Fruit fly (Drosophila melanogaster) whole organism, wandering third instar larva: Measurements from ENCODE around the gene ttk.
A peak's percentile ranks its signal among the peaks of the same experiment; 100 is the strongest.

ENCODE experiments used
- Abd-B ChIP-seq: fragments of >200 bp; optimal IDR thresholded peaks from 2 replicates; lab custom pipeline; 2017; ENCODE audit warnings: missing biosample characterization, missing genetic modification characterization
- CG32264 ChIP-seq: fragments of 200-800 bp; sonication (Bioruptor generic); optimal IDR thresholded peaks from 2 replicates; lab custom pipeline; 2016; ENCODE audit warnings: missing biosample characterization, missing genetic modification characterization
- CrebA ChIP-seq: fragments of 200-800 bp; sonication (Bioruptor generic); optimal IDR thresholded peaks from 2 replicates; lab custom pipeline; 2016; ENCODE audit warnings: missing biosample characterization, mild to moderate bottlenecking, missing genetic modification characterization, borderline replicate concordance
- Dfd ChIP-seq: fragments of >200 bp; optimal IDR thresholded peaks from 2 replicates; lab custom pipeline; 2017; ENCODE audit warnings: missing biosample characterization, missing genetic modification characterization
- GATAd ChIP-seq: sonication (Bioruptor generic); optimal IDR thresholded peaks from 2 replicates; lab custom pipeline; 2016; ENCODE audit warnings: missing biosample characterization, missing genetic modification characterization
- HLH106 ChIP-seq: fragments of 200-800 bp; optimal IDR thresholded peaks from 3 replicates; lab custom pipeline; 2019; ENCODE audit warnings: missing biosample characterization, mild to moderate bottlenecking, missing genetic modification characterization, moderate library complexity
- Hnf4 ChIP-seq: fragments of 200-800 bp; sonication (Bioruptor generic); optimal IDR thresholded peaks from 2 replicates; lab custom pipeline; 2016; ENCODE audit warnings: missing biosample characterization, mild to moderate bottlenecking, missing genetic modification characterization
- Hr78 ChIP-seq: fragments of >200 bp; optimal IDR thresholded peaks from 2 replicates; lab custom pipeline; 2017; ENCODE audit warnings: missing biosample characterization, missing genetic modification characterization
- Hr83 ChIP-seq: fragments of 200-300 bp; sonication (Bioruptor generic); optimal IDR thresholded peaks from 2 replicates; lab custom pipeline; 2016; ENCODE audit warnings: missing biosample characterization, mild to moderate bottlenecking, missing genetic modification characterization, moderate library complexity; ENCODE audit not compliant: poor library complexity, severe bottlenecking
- Jra ChIP-seq: sonication (Bioruptor generic); optimal IDR thresholded peaks from 2 replicates; lab custom pipeline; 2016; ENCODE audit warnings: missing biosample characterization, missing genetic modification characterization
- Mio ChIP-seq: sonication (Bioruptor generic); optimal IDR thresholded peaks from 2 replicates; lab custom pipeline; 2016; ENCODE audit warnings: missing biosample characterization, missing genetic modification characterization
- Myc ChIP-seq: fragments of >200 bp; optimal IDR thresholded peaks from 2 replicates; lab custom pipeline; 2017
- Rel ChIP-seq, 2 experiments: fragments of 200-800 bp; sonication (Bioruptor generic) in 1 of 2; optimal IDR thresholded peaks; 2 replicates in 1 of 2; 3 replicates in 1 of 2; lab custom pipeline; 2016 to 2019; ENCODE audit warnings: mild to moderate bottlenecking in 2 of 2, missing biosample characterization in 2 of 2, missing genetic modification characterization in 2 of 2, moderate library complexity in 1 of 2
- Sp1 ChIP-seq: fragments of 200-800 bp; sonication (Bioruptor generic); optimal IDR thresholded peaks from 3 replicates; lab custom pipeline; 2019; ENCODE audit warnings: missing biosample characterization, mild to moderate bottlenecking, missing genetic modification characterization, moderate library complexity
- Vsx2 ChIP-seq: fragments of 200-300, 225-300 bp; sonication (Bioruptor generic); optimal IDR thresholded peaks from 2 replicates; lab custom pipeline; 2018; ENCODE audit warnings: missing biosample characterization, missing genetic modification characterization; ENCODE audit not compliant: partially characterized antibody
- brk ChIP-seq: fragments of 200-800 bp; sonication (Bioruptor generic); optimal IDR thresholded peaks from 2 replicates; lab custom pipeline; 2016; ENCODE audit warnings: missing biosample characterization, mild to moderate bottlenecking, missing genetic modification characterization
- dl ChIP-seq, 2 experiments: fragments of 175-275, 200-275 bp in 1 of 2; fragments of 200-275 bp in 1 of 2; sonication (Bioruptor generic); optimal IDR thresholded peaks; lab custom pipeline; 2018; ENCODE audit warnings: mild to moderate bottlenecking in 2 of 2, missing biosample characterization in 2 of 2, missing genetic modification characterization in 2 of 2, moderate library complexity in 2 of 2; ENCODE audit not compliant: partially characterized antibody in 2 of 2, insufficient read depth in 1 of 2
- ey ChIP-seq: fragments of 200-800 bp; sonication (Bioruptor generic); optimal IDR thresholded peaks from 2 replicates; lab custom pipeline; 2016; ENCODE audit warnings: missing biosample characterization, missing genetic modification characterization
- foxo ChIP-seq, 2 experiments: fragments of 200-800 bp; sonication (Bioruptor generic); optimal IDR thresholded peaks; 2 replicates in 1 of 2; 3 replicates in 1 of 2; lab custom pipeline; 2016 to 2017; ENCODE audit warnings: missing biosample characterization in 2 of 2, missing genetic modification characterization in 2 of 2
- fru ChIP-seq: fragments of 200-800 bp; sonication (Bioruptor generic); optimal IDR thresholded peaks from 3 replicates; lab custom pipeline; 2016; ENCODE audit warnings: missing biosample characterization, mild to moderate bottlenecking, missing genetic modification characterization
- h ChIP-seq: fragments of 200-800 bp; sonication (Bioruptor generic); optimal IDR thresholded peaks from 3 replicates; lab custom pipeline; 2016; ENCODE audit warnings: missing biosample characterization, mild to moderate bottlenecking, missing genetic modification characterization
- jim ChIP-seq: fragments of 175-275, 200-325 bp; sonication (Bioruptor generic); optimal IDR thresholded peaks from 2 replicates; lab custom pipeline; 2016; ENCODE audit warnings: missing biosample characterization, mild to moderate bottlenecking, missing genetic modification characterization
- lola ChIP-seq: fragments of >200 bp; optimal IDR thresholded peaks from 2 replicates; lab custom pipeline; 2017; ENCODE audit warnings: missing biosample characterization, missing genetic modification characterization
- pan ChIP-seq: fragments of >200 bp; optimal IDR thresholded peaks from 2 replicates; lab custom pipeline; 2017
- psq ChIP-seq: fragments of 200-800 bp; sonication (Bioruptor generic); optimal IDR thresholded peaks from 3 replicates; lab custom pipeline; 2017; ENCODE audit warnings: missing biosample characterization, mild to moderate bottlenecking, missing genetic modification characterization, moderate library complexity
- rgr ChIP-seq: fragments of 200-800 bp; sonication (Bioruptor generic); optimal IDR thresholded peaks from 3 replicates; lab custom pipeline; 2016; ENCODE audit warnings: missing biosample characterization, mild to moderate bottlenecking, missing genetic modification characterization
- sage ChIP-seq: fragments of 200-800 bp; sonication (Bioruptor generic); optimal IDR thresholded peaks from 2 replicates; lab custom pipeline; 2016; ENCODE audit warnings: missing biosample characterization, mild to moderate bottlenecking, missing genetic modification characterization
- woc ChIP-seq: sonication (Bioruptor generic); optimal IDR thresholded peaks from 2 replicates; lab custom pipeline; 2016; ENCODE audit warnings: missing biosample characterization, mild to moderate bottlenecking, missing genetic modification characterization

ttk gene

DNA sequence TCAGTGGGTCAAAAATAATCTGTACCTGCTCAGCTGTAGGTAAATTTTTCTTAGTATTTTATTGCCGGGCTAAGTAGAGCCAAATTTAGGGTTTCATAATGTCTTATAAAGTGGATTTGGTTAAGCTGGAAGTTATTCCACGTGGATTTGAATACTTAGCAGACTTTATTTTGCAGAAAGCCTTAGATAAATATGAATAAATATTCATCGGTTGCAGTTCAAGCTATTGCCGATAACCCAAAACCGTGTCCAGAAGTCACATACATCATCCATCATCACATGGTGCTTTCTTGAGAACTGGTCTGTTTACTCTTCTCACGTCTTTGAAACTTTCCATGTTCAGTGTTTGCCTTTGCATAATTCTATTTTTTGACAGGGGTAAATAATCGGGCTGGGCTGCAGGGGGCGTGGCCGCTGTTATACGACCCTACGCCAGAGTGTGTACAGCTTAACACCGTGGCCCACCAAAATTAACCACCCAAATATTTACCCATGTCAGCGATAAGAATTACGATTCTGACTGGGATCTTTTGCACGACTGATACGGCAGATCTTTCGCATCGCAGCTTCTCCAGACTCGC lies 45.0 kb downstream of the ttk start, which contains the start of gene CG2187:
Gene CG2187, minus strand, starts transcription at position 51 of the 581 bp plus-strand sequence.
- TF ChIP-seq woc (GFP tag; lab: Kevin White, UChicago) (no peak), Dfd (GFP tag; lab: Kevin White, UChicago) (no peak), foxo (GFP tag; optimal IDR thresholded peaks at IDR 0.05; lab: Kevin White, UChicago) (no peak), Hr83 (GFP tag; lab: Kevin White, UChicago) (peak; percentile 35), lola (GFP tag; lab: Kevin White, UChicago) (no peak), sage (GFP tag; lab: Kevin White, UChicago) (no peak), CG32264 (GFP tag; lab: Kevin White, UChicago) (no peak), rgr (GFP tag; lab: Kevin White, UChicago) (no peak), jim (GFP tag; lab: Kevin White, UChicago) (no peak)
- TF ChIP-seq, all 38 proteins: peak for 1

DNA sequence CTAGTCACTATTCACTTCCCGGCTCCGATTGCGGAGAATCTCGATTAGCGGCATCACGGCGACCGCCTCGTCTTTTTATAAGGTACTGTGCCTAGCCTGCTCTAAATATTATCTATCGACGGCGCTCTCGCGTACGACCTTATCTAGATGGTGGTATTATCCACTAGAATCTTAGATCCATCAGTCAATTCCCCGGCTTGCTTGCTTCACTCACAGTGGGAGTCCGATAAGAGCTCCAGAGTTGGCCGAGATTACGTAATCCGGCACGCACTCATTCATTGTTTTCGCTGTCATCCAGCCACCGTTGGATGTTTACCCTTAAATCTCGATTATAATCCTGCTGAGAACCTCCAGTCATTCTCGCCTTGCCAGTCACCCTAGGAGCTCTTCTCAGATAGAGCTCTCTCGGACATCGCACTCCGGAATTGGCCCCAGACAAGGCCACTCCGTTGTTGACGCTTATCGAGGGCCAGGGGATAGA lies 47.9 kb downstream of the ttk start, which contains the start of gene Smvt:
Gene Smvt, minus strand, starts transcription at position 51 of the 481 bp plus-strand sequence.
- TF ChIP-seq Dfd (GFP tag; lab: Kevin White, UChicago) = no peak
- no peak for TF ChIP-seq brk (GFP tag; lab: Kevin White, UChicago)
- TF ChIP-seq Sp1 (GFP tag; lab: Kevin White, UChicago) = no peak
- TF ChIP-seq Mio = no peak
- TF ChIP-seq jim (GFP tag; lab: Kevin White, UChicago) = no peak
- no peak for TF ChIP-seq pan
- TF ChIP-seq Hr78 = no peak
- no peak for TF ChIP-seq Vsx2 (GFP tag; lab: Kevin White, UChicago)
- no peak for TF ChIP-seq woc (GFP tag; lab: Kevin White, UChicago)
- no peak for TF ChIP-seq CG32264 (GFP tag; lab: Kevin White, UChicago)
- no peak for TF ChIP-seq CrebA
- no peak for TF ChIP-seq Abd-B (GFP tag; lab: Kevin White, UChicago)
- no peak for TF ChIP-seq ey (GFP tag; lab: Kevin White, UChicago)
- no peak for TF ChIP-seq Rel (GFP tag; optimal IDR thresholded peaks at IDR 0.05; lab: Kevin White, UChicago)
- no peak for TF ChIP-seq Rel (tag; optimal IDR thresholded peaks at IDR 0.05; lab: Kevin White, UChicago)
- TF ChIP-seq Jra (GFP tag; lab: Kevin White, UChicago) = no peak
- TF ChIP-seq psq (GFP tag; lab: Kevin White, UChicago) = no peak
- no peak for TF ChIP-seq GATAd (GFP tag; lab: Kevin White, UChicago)
- TF ChIP-seq dl (GFP tag; optimal IDR thresholded peaks at IDR 0.05; lab: Kevin White, UChicago; ENCODE audit: insufficient read depth in 1 of 2, partially characterized antibody in 2 of 2) = no peak
- TF ChIP-seq Hnf4 (GFP tag; lab: Kevin White, UChicago) = no peak

DNA sequence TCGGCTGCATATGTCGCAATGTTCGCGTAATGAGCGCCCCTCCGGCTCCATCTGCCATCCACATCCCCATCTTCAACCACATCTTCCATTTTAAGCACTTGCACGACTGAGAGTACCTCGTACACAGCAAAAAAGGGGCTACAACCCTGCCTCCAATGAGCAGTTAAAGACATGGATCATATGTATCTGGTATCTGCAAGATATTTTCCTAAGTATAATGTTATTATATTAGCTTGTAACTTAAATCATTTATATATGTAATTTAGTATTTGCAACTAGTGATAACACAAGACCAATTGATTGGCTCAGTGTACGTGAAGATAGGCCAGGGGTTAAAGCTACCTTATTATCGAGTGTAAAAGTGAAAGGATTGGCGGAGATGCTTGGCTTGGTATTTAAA lies 49.0 kb downstream of the ttk start:
- no peak for TF ChIP-seq Mio
- TF ChIP-seq fru (GFP tag; lab: Kevin White, UChicago) = peak; percentile 4
- TF ChIP-seq, all 38 proteins: peak for 1

DNA sequence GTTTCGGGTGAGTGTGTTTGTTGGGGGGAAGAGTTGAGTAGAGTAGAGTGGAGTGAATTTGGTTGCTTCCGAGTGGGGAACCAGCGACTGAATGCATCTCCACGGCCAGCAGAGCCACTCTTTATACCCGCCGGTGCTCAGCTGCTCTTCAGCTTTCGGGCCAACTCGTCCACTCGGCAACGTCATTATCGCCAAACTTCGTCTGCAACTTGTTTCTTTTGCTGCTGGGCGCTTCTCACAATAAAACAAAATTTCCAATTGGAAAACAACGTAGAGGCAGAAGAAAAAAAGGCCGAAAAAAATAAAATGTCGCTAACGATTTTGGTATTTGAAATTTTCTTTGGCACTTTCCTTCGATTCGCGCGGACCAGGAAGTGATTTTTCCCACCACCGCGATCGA lies 51.0 kb downstream of the ttk start, which contains the start of gene CG2150:
Gene CG2150, minus strand, starts transcription at position 101 of the 400 bp plus-strand sequence.
- TF ChIP-seq fru (GFP tag; lab: Kevin White, UChicago) (no peak), psq (GFP tag; lab: Kevin White, UChicago) (no peak), Sp1 (GFP tag; lab: Kevin White, UChicago) (no peak), ey (GFP tag; lab: Kevin White, UChicago) (no peak), CrebA (no peak), lola (GFP tag; lab: Kevin White, UChicago) (no peak), foxo (GFP tag; optimal IDR thresholded peaks at IDR 0.05; lab: Kevin White, UChicago) (no peak)
- TF ChIP-seq, all 38 proteins: peak for 0

DNA sequence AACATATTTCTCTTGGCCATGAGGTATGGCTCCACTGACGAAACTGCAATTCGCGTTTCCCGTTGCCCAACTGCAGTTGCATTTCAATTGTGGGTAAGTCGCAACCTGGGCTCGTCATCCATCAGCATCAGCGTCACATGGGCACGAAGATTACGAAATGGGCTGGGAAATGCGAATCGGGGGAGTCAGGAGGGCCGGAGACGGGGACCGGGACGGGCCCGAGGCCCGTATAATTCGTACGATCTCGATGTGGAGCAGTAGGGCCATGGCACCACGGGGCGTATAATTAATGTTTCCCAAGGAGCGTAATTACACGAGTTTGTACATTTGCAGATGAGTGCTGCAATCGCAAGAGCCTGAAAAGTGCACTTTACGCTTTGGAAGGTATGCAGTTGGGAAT lies 51.5 kb downstream of the ttk start:
- TF ChIP-seq Mio (no peak), Myc (lab: Kevin White, UChicago) (no peak), HLH106 (tag; lab: Kevin White, UChicago) (no peak), Dfd (GFP tag; lab: Kevin White, UChicago) (peak; percentile 99), h (no peak)
